Fruit fly (Drosophila melanogaster) whole organism, embryonic: ENCODE results near the gene SMC3.

Source experiments
- B-H2 ChIP-seq: fragments of 200-800 bp; sonication (Bioruptor generic); optimal IDR thresholded peaks from 2 replicates; lab custom pipeline; 2018; ENCODE audit warnings: missing biosample characterization, mild to moderate bottlenecking, missing genetic modification characterization
- BEAF-32 ChIP-seq: fragments of 200-800 bp; sonication (Bioruptor generic); optimal IDR thresholded peaks from 3 replicates; lab custom pipeline; 2017; ENCODE audit warnings: missing biosample characterization, missing genetic modification characterization, mild to moderate bottlenecking, moderate library complexity, missing genetic modification reagents
- CG12744 ChIP-seq: fragments of 200-800 bp; sonication (Bioruptor generic); optimal IDR thresholded peaks from 2 replicates; lab custom pipeline; 2016; ENCODE audit warnings: missing biosample characterization, missing genetic modification characterization
- CG12942 ChIP-seq: fragments of 200-800 bp; sonication (Bioruptor generic); optimal IDR thresholded peaks from 3 replicates; lab custom pipeline; 2016; ENCODE audit warnings: missing biosample characterization, missing genetic modification characterization
- CG13287 ChIP-seq: fragments of 200-800 bp; sonication (Bioruptor generic); IDR thresholded peaks from 2 replicates; pipeline ENCODE4 v1.3.6; 2022; ENCODE audit warnings: missing biosample characterization, missing genetic modification characterization; ENCODE audit not compliant: partially characterized antibody
- CG14860 ChIP-seq: fragments of 200-800 bp; sonication (Bioruptor generic); IDR thresholded peaks from 3 replicates; pipeline ENCODE4 v1.3.6; 2022; ENCODE audit warnings: missing biosample characterization, missing genetic modification characterization; ENCODE audit not compliant: partially characterized antibody
- CG15514 ChIP-seq: fragments of 200-800 bp; sonication (Bioruptor generic); optimal IDR thresholded peaks from 3 replicates; lab custom pipeline; 2017; ENCODE audit warnings: missing biosample characterization, missing genetic modification characterization, mild to moderate bottlenecking, moderate library complexity, missing genetic modification reagents
- CG17359 ChIP-seq: fragments of 200-800 bp; sonication (Bioruptor generic); optimal IDR thresholded peaks from 3 replicates; lab custom pipeline; 2018; ENCODE audit warnings: missing biosample characterization, mild to moderate bottlenecking, missing genetic modification characterization, moderate library complexity
- CG17385 ChIP-seq: fragments of 200-800 bp; sonication (Bioruptor generic); optimal IDR thresholded peaks from 3 replicates; lab custom pipeline; 2018; ENCODE audit warnings: missing biosample characterization, mild to moderate bottlenecking, missing genetic modification characterization
- CG1792 ChIP-seq: fragments of 200-800 bp; sonication (Bioruptor generic); optimal IDR thresholded peaks from 2 replicates; lab custom pipeline; 2016; ENCODE audit warnings: missing biosample characterization, missing genetic modification characterization
- CG18262 ChIP-seq: fragments of 200-800 bp; optimal IDR thresholded peaks from 3 replicates; lab custom pipeline; 2019; ENCODE audit warnings: missing biosample characterization, mild to moderate bottlenecking, missing genetic modification characterization, moderate library complexity
- CG2120 ChIP-seq: fragments of 200-800 bp; sonication (Bioruptor generic); optimal IDR thresholded peaks from 3 replicates; lab custom pipeline; 2016; ENCODE audit warnings: missing biosample characterization, missing genetic modification characterization
- CG2202 ChIP-seq: fragments of 200-800 bp; sonication (Bioruptor generic); optimal IDR thresholded peaks from 2 replicates; lab custom pipeline; 2018; ENCODE audit warnings: missing biosample characterization, mild to moderate bottlenecking, missing genetic modification characterization
- CG32532 ChIP-seq: fragments of 200-800 bp; sonication (Bioruptor generic); IDR thresholded peaks from 2 replicates; pipeline ENCODE4 v1.3.6; 2022; ENCODE audit warnings: missing biosample characterization, missing genetic modification characterization
- CG34224 ChIP-seq: fragments of 200-800 bp; sonication (Bioruptor generic); IDR thresholded peaks from 3 replicates; pipeline ENCODE4 v1.3.6; 2022; ENCODE audit warnings: missing biosample characterization, missing genetic modification characterization; ENCODE audit not compliant: partially characterized antibody
- CG4424 ChIP-seq: fragments of 200-800 bp; sonication (Bioruptor generic); optimal IDR thresholded peaks from 3 replicates; lab custom pipeline; 2016; ENCODE audit warnings: missing biosample characterization, missing genetic modification characterization
- CG4707 ChIP-seq: fragments of 200-800 bp; sonication (Bioruptor generic); optimal IDR thresholded peaks from 2 replicates; lab custom pipeline; 2018; ENCODE audit warnings: missing biosample characterization, mild to moderate bottlenecking, missing genetic modification characterization, moderate library complexity
- CG6854 ChIP-seq: fragments of 200-800 bp; sonication (Bioruptor generic); optimal IDR thresholded peaks from 3 replicates; lab custom pipeline; 2017; ENCODE audit warnings: missing biosample characterization, mild to moderate bottlenecking, missing genetic modification characterization
- CG7963 ChIP-seq: fragments of 200-800 bp; sonication (Bioruptor generic); IDR thresholded peaks from 3 replicates; pipeline ENCODE4 v1.3.6; 2022; ENCODE audit warnings: missing biosample characterization, missing genetic modification characterization; ENCODE audit not compliant: partially characterized antibody
- CG8765 ChIP-seq: fragments of 200-800 bp; sonication (Bioruptor generic); IDR thresholded peaks from 2 replicates; pipeline ENCODE4 v1.3.6; 2022; ENCODE audit warnings: missing biosample characterization, missing genetic modification characterization
- Dll ChIP-seq: fragments of 200-800 bp; sonication (Bioruptor generic); IDR thresholded peaks from 4 replicates; pipeline ENCODE4 v1.3.6; 2022; ENCODE audit warnings: missing biosample characterization, missing genetic modification characterization; ENCODE audit not compliant: partially characterized antibody
- Dp ChIP-seq: fragments of 200-800 bp; sonication (Bioruptor generic); optimal IDR thresholded peaks from 2 replicates; lab custom pipeline; 2018; ENCODE audit warnings: missing biosample characterization, mild to moderate bottlenecking, missing genetic modification characterization, moderate library complexity
- E2f1 ChIP-seq: fragments of 200-800 bp; sonication (Bioruptor generic); IDR thresholded peaks from 2 replicates; pipeline ENCODE4 v1.3.6; 2022; ENCODE audit warnings: missing biosample characterization, missing genetic modification characterization
- Ets65A ChIP-seq: fragments of 200-800 bp; sonication (Bioruptor generic); peaks from one replicate; lab custom pipeline; 2016; ENCODE audit warnings: missing biosample characterization, missing genetic modification characterization
- GATAe ChIP-seq: fragments of 200-800 bp; sonication (Bioruptor generic); conservative IDR thresholded peaks from 2 replicates; pipeline ENCODE4 v1.3.6; 2022; ENCODE audit warnings: missing biosample characterization, missing genetic modification characterization
- HLH54F ChIP-seq: fragments of 200-800 bp; sonication (Bioruptor generic); optimal IDR thresholded peaks from 3 replicates; lab custom pipeline; 2016; ENCODE audit warnings: missing biosample characterization, missing genetic modification characterization
- Lhr ChIP-seq: fragments of 200-800 bp; sonication (Bioruptor generic); optimal IDR thresholded peaks from 3 replicates; lab custom pipeline; 2017; ENCODE audit warnings: mild to moderate bottlenecking, missing biosample characterization, missing genetic modification reagents, missing genetic modification characterization
- Myb ChIP-seq: fragments of 200-800 bp; sonication (Bioruptor generic); optimal IDR thresholded peaks from 2 replicates; lab custom pipeline; 2016; ENCODE audit warnings: missing biosample characterization, missing genetic modification characterization
- Nf-YC ChIP-seq: fragments of 200-800 bp; optimal IDR thresholded peaks from 3 replicates; lab custom pipeline; 2019; ENCODE audit warnings: missing biosample characterization, mild to moderate bottlenecking, missing genetic modification characterization, moderate library complexity
- Opbp ChIP-seq: fragments of 200-800 bp; sonication (Bioruptor generic); IDR thresholded peaks from 3 replicates; pipeline ENCODE4 v1.3.6; 2022; ENCODE audit warnings: missing biosample characterization, missing genetic modification characterization; ENCODE audit not compliant: partially characterized antibody
- amos ChIP-seq: fragments of 200-800 bp; sonication (Bioruptor generic); IDR thresholded peaks from 2 replicates; pipeline ENCODE4 v1.3.6; 2022; ENCODE audit warnings: missing biosample characterization, missing genetic modification characterization; ENCODE audit not compliant: partially characterized antibody
- ase ChIP-seq: fragments of 200-800 bp; sonication (Bioruptor generic); IDR thresholded peaks from 3 replicates; pipeline ENCODE4 v1.3.6; 2022; ENCODE audit warnings: missing biosample characterization, missing genetic modification characterization
- ato ChIP-seq: fragments of 200-800 bp; sonication (Bioruptor generic); IDR thresholded peaks from 2 replicates; pipeline ENCODE4 v1.3.6; 2022; ENCODE audit warnings: missing biosample characterization, missing genetic modification characterization; ENCODE audit not compliant: partially characterized antibody
- cato ChIP-seq: fragments of 200-800 bp; sonication (Bioruptor generic); optimal IDR thresholded peaks from 2 replicates; lab custom pipeline; 2016; ENCODE audit warnings: missing biosample characterization, missing genetic modification characterization, borderline replicate concordance
- croc ChIP-seq: fragments of 200-800 bp; sonication (Bioruptor generic); conservative IDR thresholded peaks from 3 replicates; pipeline ENCODE4 v1.3.6; 2022; ENCODE audit warnings: missing biosample characterization, missing genetic modification characterization
- dpn ChIP-seq, 2 experiments: fragments of 200-800 bp; sonication (Bioruptor generic); optimal IDR thresholded peaks; 3 replicates each; lab custom pipeline; 2016; ENCODE audit warnings: missing biosample characterization in 2 of 2, missing genetic modification characterization in 2 of 2
- dysf ChIP-seq: fragments of 200-800 bp; sonication (Bioruptor generic); IDR thresholded peaks from 3 replicates; pipeline ENCODE4 v1.3.6; 2022; ENCODE audit warnings: missing biosample characterization, missing genetic modification characterization
- fd96Cb ChIP-seq: fragments of 200-800 bp; sonication (Bioruptor generic); optimal IDR thresholded peaks from 2 replicates; lab custom pipeline; 2018; ENCODE audit warnings: missing biosample characterization, mild to moderate bottlenecking, missing genetic modification characterization, moderate library complexity
- fru ChIP-seq: fragments of >200 bp; optimal IDR thresholded peaks from 2 replicates; lab custom pipeline; 2017
- gcm ChIP-seq: fragments of 200-800 bp; sonication (Bioruptor generic); optimal IDR thresholded peaks from 2 replicates; lab custom pipeline; 2019; ENCODE audit warnings: missing biosample characterization, mild to moderate bottlenecking, missing genetic modification characterization, moderate library complexity
- hbn ChIP-seq: fragments of 200-800 bp; sonication (Bioruptor generic); IDR thresholded peaks from 2 replicates; pipeline ENCODE4 v1.3.6; 2022; ENCODE audit warnings: missing biosample characterization, missing genetic modification characterization; ENCODE audit not compliant: partially characterized antibody
- knrl ChIP-seq: fragments of 200-800 bp; sonication (Bioruptor generic); IDR thresholded peaks from 3 replicates; pipeline ENCODE4 v1.3.6; 2022; ENCODE audit warnings: missing biosample characterization, missing genetic modification characterization; ENCODE audit not compliant: partially characterized antibody
- salm ChIP-seq: fragments of 200-800 bp; sonication (Bioruptor generic); optimal IDR thresholded peaks from 2 replicates; lab custom pipeline; 2018; ENCODE audit warnings: missing biosample characterization, mild to moderate bottlenecking, missing genetic modification characterization
- seq ChIP-seq: fragments of 200-800 bp; sonication (Bioruptor generic); IDR thresholded peaks from 2 replicates; pipeline ENCODE4 v1.3.6; 2022; ENCODE audit warnings: missing biosample characterization, missing genetic modification characterization
- sqz ChIP-seq: fragments of 200-800 bp; sonication (Bioruptor generic); optimal IDR thresholded peaks from 3 replicates; lab custom pipeline; 2018; ENCODE audit warnings: missing biosample characterization, mild to moderate bottlenecking, missing genetic modification characterization
- vnd ChIP-seq: fragments of 200-800 bp; sonication (Bioruptor generic); IDR thresholded peaks from 3 replicates; pipeline ENCODE4 v1.3.6; 2022; ENCODE audit warnings: missing biosample characterization, missing genetic modification characterization; ENCODE audit not compliant: partially characterized antibody
- zf30C ChIP-seq: fragments of 200-800 bp; sonication (Bioruptor generic); optimal IDR thresholded peaks from 3 replicates; lab custom pipeline; 2018; ENCODE audit warnings: missing biosample characterization, mild to moderate bottlenecking, missing genetic modification characterization
- zfh1 ChIP-seq: fragments of 200-800 bp; sonication (Bioruptor generic); IDR thresholded peaks from 3 replicates; pipeline ENCODE4 v1.3.6; 2022; ENCODE audit warnings: missing biosample characterization, missing genetic modification characterization

Gene SMC3

DNA sequence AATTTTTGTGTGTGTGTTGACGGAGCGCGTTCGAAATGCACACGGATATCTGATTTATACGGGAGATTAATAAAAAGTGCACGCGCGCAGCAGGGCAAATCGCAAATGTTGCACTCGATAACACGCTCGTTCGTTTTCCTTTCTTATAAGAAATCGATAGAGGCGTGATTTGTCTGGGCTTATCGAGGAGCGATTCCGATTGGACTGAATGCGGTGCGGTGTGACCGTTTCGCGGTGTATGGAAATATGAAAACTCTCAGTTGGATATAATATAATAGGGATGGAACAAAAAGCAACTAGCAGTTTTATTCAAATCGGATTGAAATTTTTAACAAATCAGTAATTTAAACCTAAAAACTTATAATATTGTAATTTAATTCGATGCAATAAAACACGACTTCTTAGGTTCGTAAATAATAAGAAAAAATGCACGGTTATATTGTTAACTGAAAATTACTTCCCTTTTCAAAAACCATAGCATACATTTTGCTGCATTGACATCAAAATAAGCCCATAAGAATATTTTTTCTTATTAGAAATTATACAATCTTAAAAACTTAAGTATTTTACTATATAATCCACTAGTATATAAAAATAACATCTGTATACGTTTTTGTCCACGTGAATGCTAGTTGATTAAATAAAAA, 6.1 kb downstream of the SMC3 start, which contains the start of gene CanA-14F (continued):
- no peak for TF ChIP-seq fru (lab: Kevin White, UChicago)
- TF ChIP-seq Dp: peak; percentile 21
- TF ChIP-seq croc (GFP tag; lab: Robert Waterston, UW): no peak
- no peak for TF ChIP-seq CG12744 (GFP tag; lab: Kevin White, UChicago)
- TF ChIP-seq zfh1 (GFP tag; lab: Robert Waterston, UW): no peak
- TF ChIP-seq CG13287 (GFP tag; lab: Robert Waterston, UW): peak; percentile 58
- peak; percentile 64; the same call in 1 of the 2 replicates for TF ChIP-seq ato (GFP tag; lab: Robert Waterston, UW)
- peak; percentile 14; the same call in 1 of the 4 replicates for TF ChIP-seq Dll (GFP tag; lab: Robert Waterston, UW)
- no peak for TF ChIP-seq CG1792 (GFP tag; lab: Kevin White, UChicago)
- no peak for TF ChIP-seq GATAe (GFP tag; lab: Robert Waterston, UW)
- peak; percentile 52; the same call in 1 of the 2 replicates for TF ChIP-seq hbn
- TF ChIP-seq CG17385 (GFP tag; lab: Kevin White, UChicago): no peak
- TF ChIP-seq CG8765 (GFP tag; lab: Robert Waterston, UW): no peak
- TF ChIP-seq CG18262 (tag; lab: Kevin White, UChicago): peak; percentile 2
- TF ChIP-seq ase: no peak
- no peak for TF ChIP-seq dysf (GFP tag; lab: Robert Waterston, UW)
- peak; percentile 66 for TF ChIP-seq Myb (GFP tag; lab: Kevin White, UChicago)
- TF ChIP-seq CG12942 (GFP tag; lab: Kevin White, UChicago): no peak
- TF ChIP-seq CG7963 (GFP tag; lab: Robert Waterston, UW): 0 out of 3 replicates have a peak, but pooled peaks have one; percentile 25
- peak; percentile 55; the same call in 2 of the 3 replicates for TF ChIP-seq vnd
- TF ChIP-seq Opbp (GFP tag; lab: Robert Waterston, UW): peak; percentile 79
- no peak for TF ChIP-seq CG4424 (GFP tag; lab: Kevin White, UChicago)
- no peak for TF ChIP-seq cato (GFP tag; lab: Kevin White, UChicago)
- TF ChIP-seq fd96Cb: no peak
- peak; percentile 68 for TF ChIP-seq Ets65A
- TF ChIP-seq salm (tag; lab: Kevin White, UChicago): no peak
- TF ChIP-seq amos (GFP tag; lab: Robert Waterston, UW): peak; percentile 66; the same call in 1 of the 2 replicates
- TF ChIP-seq CG2120 (GFP tag; lab: Kevin White, UChicago): peak; percentile 21
- peak; percentile 24; the same call in 1 of the 2 replicates for TF ChIP-seq CG32532 (GFP tag; lab: Robert Waterston, UW)
- no peak for TF ChIP-seq CG4707 (GFP tag; lab: Kevin White, UChicago)
- no peak for TF ChIP-seq zf30C (GFP tag; lab: Kevin White, UChicago)
- TF ChIP-seq CG2202: no peak
- TF ChIP-seq Nf-YC (tag; lab: Kevin White, UChicago): peak; percentile 14
- TF ChIP-seq B-H2: no peak
- no peak for TF ChIP-seq Lhr
- TF ChIP-seq CG17359 (tag; lab: Kevin White, UChicago): no peak
- TF ChIP-seq CG15514 (GFP tag; lab: Kevin White, UChicago): peak; percentile 55
- peak; percentile 62 for TF ChIP-seq BEAF-32 (GFP tag; lab: Kevin White, UChicago)
- peak; percentile 50; the same call in 2 of the 3 replicates for TF ChIP-seq CG34224 (GFP tag; lab: Robert Waterston, UW)
- TF ChIP-seq sqz (GFP tag; lab: Kevin White, UChicago): no peak
- TF ChIP-seq CG6854 (GFP tag; lab: Kevin White, UChicago): no peak
- TF ChIP-seq knrl (GFP tag; lab: Robert Waterston, UW): peak; percentile 61; the same call in 2 of the 3 replicates
- TF ChIP-seq CG14860 (GFP tag; lab: Robert Waterston, UW): peak; percentile 68
- TF ChIP-seq gcm (GFP tag; lab: Kevin White, UChicago): no peak
- TF ChIP-seq seq: no peak
- no peak for TF ChIP-seq dpn (GFP tag; optimal IDR thresholded peaks at IDR 0.05; lab: Kevin White, UChicago)
- no peak for TF ChIP-seq HLH54F
- TF ChIP-seq E2f1 (GFP tag; lab: Robert Waterston, UW): no peak
